Worm (Caenorhabditis elegans) whole organism, mixed stage, embryonic: ENCODE data around the gene R11G11.16.

Experiments
- M03D4.4 ChIP-seq: sonication (generic microtip); optimal IDR thresholded peaks from 2 replicates; lab custom pipeline; 2017; ENCODE audit warnings: mild to moderate bottlenecking, missing genetic modification characterization, missing compliant biosample characterization
- bed-3 ChIP-seq: fragments of 200-800 bp; sonication (Bioruptor generic); optimal IDR thresholded peaks from 3 replicates; lab custom pipeline; 2018; ENCODE audit warnings: mild to moderate bottlenecking, missing genetic modification characterization, moderate library complexity, missing compliant biosample characterization
- blmp-1 ChIP-seq: fragments of 150-350 bp; optimal IDR thresholded peaks from 2 replicates; lab custom pipeline; 2014; ENCODE audit warnings: missing biosample characterization, missing genetic modification characterization
- ceh-43 ChIP-seq: fragments of 200-800 bp; sonication (Bioruptor generic); optimal IDR thresholded peaks from 2 replicates; lab custom pipeline; 2018; ENCODE audit warnings: mild to moderate bottlenecking, missing genetic modification characterization, moderate library complexity, missing compliant biosample characterization
- ceh-83 ChIP-seq: fragments of 200-800 bp; sonication (Bioruptor generic); optimal IDR thresholded peaks from 2 replicates; lab custom pipeline; 2018; ENCODE audit warnings: mild to moderate bottlenecking, missing genetic modification characterization, missing compliant biosample characterization
- ces-1 ChIP-seq: fragments of 150-350 bp; optimal IDR thresholded peaks from 2 replicates; lab custom pipeline; 2014; ENCODE audit warnings: missing biosample characterization, missing genetic modification reagents, missing genetic modification characterization
- cnd-1 ChIP-seq: fragments of 200-800 bp; sonication (Bioruptor generic); optimal IDR thresholded peaks from 2 replicates; lab custom pipeline; 2018; ENCODE audit warnings: mild to moderate bottlenecking, missing genetic modification characterization, missing compliant biosample characterization
- elt-1 ChIP-seq: sonication (generic microtip); optimal IDR thresholded peaks from 2 replicates; lab custom pipeline; 2017; ENCODE audit warnings: missing genetic modification characterization, mild to moderate bottlenecking, missing compliant biosample characterization, antibody characterized with exemption, moderate library complexity, borderline replicate concordance; ENCODE audit not compliant: insufficient read depth
- ham-2 ChIP-seq: fragments of 200-800 bp; sonication (Bioruptor generic); optimal IDR thresholded peaks from 2 replicates; lab custom pipeline; 2018; ENCODE audit warnings: mild to moderate bottlenecking, missing genetic modification characterization, missing compliant biosample characterization
- hlh-1 ChIP-seq: fragments of 150-350 bp; optimal IDR thresholded peaks from 2 replicates; lab custom pipeline; 2014; ENCODE audit warnings: missing biosample characterization, missing genetic modification reagents, missing genetic modification characterization
- lin-13 ChIP-seq: fragments of 150-350 bp; optimal IDR thresholded peaks from 2 replicates; lab custom pipeline; 2014; ENCODE audit warnings: missing biosample characterization, missing genetic modification characterization
- lin-32 ChIP-seq: fragments of 200-800 bp; sonication (Bioruptor generic); optimal IDR thresholded peaks from 2 replicates; lab custom pipeline; 2018; ENCODE audit warnings: mild to moderate bottlenecking, missing genetic modification characterization, missing compliant biosample characterization
- lsy-2 ChIP-seq: fragments of 150-350 bp; optimal IDR thresholded peaks from 2 replicates; lab custom pipeline; 2014; ENCODE audit warnings: missing biosample characterization, missing genetic modification characterization
- mab-5 ChIP-seq: fragments of 150-350 bp; optimal IDR thresholded peaks from 2 replicates; lab custom pipeline; 2014; ENCODE audit warnings: missing biosample characterization, missing genetic modification characterization
- mep-1 ChIP-seq: fragments of 150-350 bp; optimal IDR thresholded peaks from 2 replicates; lab custom pipeline; 2017; ENCODE audit warnings: missing biosample characterization, missing genetic modification reagents, missing genetic modification characterization, inconsistent platforms
- mls-2 ChIP-seq: sonication (generic microtip); optimal IDR thresholded peaks from 2 replicates; lab custom pipeline; 2016; ENCODE audit warnings: mild to moderate bottlenecking, missing genetic modification characterization, moderate library complexity, missing compliant biosample characterization
- nhr-12 ChIP-seq: fragments of 150-350 bp; optimal IDR thresholded peaks from 2 replicates; lab custom pipeline; 2014; ENCODE audit warnings: missing biosample characterization, missing genetic modification characterization
- nhr-2 ChIP-seq: fragments of 150-350 bp; optimal IDR thresholded peaks from 2 replicates; lab custom pipeline; 2014; ENCODE audit warnings: missing biosample characterization, missing genetic modification characterization
- nhr-237 ChIP-seq: fragments of 150-350 bp; optimal IDR thresholded peaks from 2 replicates; lab custom pipeline; 2014; ENCODE audit warnings: missing biosample characterization, missing genetic modification characterization
- nhr-28 ChIP-seq: fragments of 150-350 bp; optimal IDR thresholded peaks from 2 replicates; lab custom pipeline; 2014; ENCODE audit warnings: missing biosample characterization, missing genetic modification characterization
- nhr-76 ChIP-seq: sonication (generic microtip); optimal IDR thresholded peaks from 2 replicates; lab custom pipeline; 2017; ENCODE audit warnings: missing biosample characterization, missing genetic modification characterization
- pha-4 ChIP-seq: fragments of 150-350 bp; optimal IDR thresholded peaks from 2 replicates; lab custom pipeline; 2018; ENCODE audit warnings: missing biosample characterization, missing genetic modification reagents, missing genetic modification characterization
- sem-2 ChIP-seq: fragments of 200-800 bp; sonication (Bioruptor generic); optimal IDR thresholded peaks from 2 replicates; lab custom pipeline; 2018; ENCODE audit warnings: mild to moderate bottlenecking, missing genetic modification characterization, missing compliant biosample characterization
- snpc-4 ChIP-seq: fragments of 150-350 bp; optimal IDR thresholded peaks from 2 replicates; lab custom pipeline; 2014; ENCODE audit warnings: missing biosample characterization, missing genetic modification characterization
- sptf-1 ChIP-seq: sonication (generic microtip); optimal IDR thresholded peaks from 2 replicates; lab custom pipeline; 2017; ENCODE audit warnings: mild to moderate bottlenecking, missing genetic modification characterization, moderate library complexity, missing compliant biosample characterization
- unc-120 ChIP-seq: sonication (generic microtip); optimal IDR thresholded peaks from 2 replicates; lab custom pipeline; 2017; ENCODE audit warnings: missing genetic modification characterization, missing compliant biosample characterization; ENCODE audit not compliant: poor library complexity, severe bottlenecking
- unc-39 ChIP-seq: fragments of 150-350 bp; optimal IDR thresholded peaks from 2 replicates; lab custom pipeline; 2014; ENCODE audit warnings: missing biosample characterization, missing genetic modification characterization
- zip-8 ChIP-seq: fragments of 150-350 bp; optimal IDR thresholded peaks from 2 replicates; lab custom pipeline; 2014; ENCODE audit warnings: missing biosample characterization, missing genetic modification characterization
- ztf-11 ChIP-seq: fragments of 150-350 bp; optimal IDR thresholded peaks from 2 replicates; lab custom pipeline; 2014; ENCODE audit warnings: missing biosample characterization, missing genetic modification characterization

Gene R11G11.16

DNA sequence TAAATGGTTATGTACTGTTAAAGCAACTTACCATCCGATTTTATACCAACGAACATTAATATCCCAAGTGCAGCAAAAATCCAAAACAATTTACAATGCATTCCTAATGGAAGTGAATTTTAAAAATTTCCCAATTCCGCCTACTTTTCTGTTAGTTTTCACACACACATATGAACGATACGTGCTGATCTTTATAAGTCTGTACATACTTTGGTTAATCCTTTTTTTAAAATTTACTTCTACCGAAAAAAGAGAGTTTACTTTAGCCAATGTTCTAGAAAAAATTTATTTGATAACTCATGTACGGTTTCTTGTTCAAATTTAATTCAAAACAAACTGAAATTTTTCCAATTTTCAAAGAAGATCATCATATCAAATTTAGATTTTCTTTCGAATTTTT is at the start of gene R11G11.16:
Gene R11G11.16, minus strand, starts transcription at position 101 of the 400 bp plus-strand sequence.
- TF ChIP-seq nhr-12 (tag; lab: Kevin White, UChicago) (no peak), lin-32 (GFP tag; lab: Kevin White, UChicago) (no peak), sem-2 (GFP tag; lab: Kevin White, UChicago) (no peak), lin-13 (tag; lab: Kevin White, UChicago) (no peak), ceh-83 (GFP tag; lab: Kevin White, UChicago) (no peak), snpc-4 (tag; lab: Kevin White, UChicago) (no peak), nhr-237 (no peak), hlh-1 (tag; lab: Kevin White, UChicago) (no peak), pha-4 (no peak), lsy-2 (no peak), sptf-1 (tag; lab: Kevin White, UChicago) (no peak), ceh-43 (GFP tag; lab: Kevin White, UChicago) (no peak), unc-39 (tag; lab: Kevin White, UChicago) (no peak), M03D4.4 (tag; lab: Kevin White, UChicago) (no peak)

- TF ChIP-seq nhr-237 (no peak), nhr-76 (tag; lab: Kevin White, UChicago) (no peak), ceh-43 (GFP tag; lab: Kevin White, UChicago) (no peak), unc-120 (tag; lab: Kevin White, UChicago) (no peak), ces-1 (GFP tag; lab: Kevin White, UChicago) (no peak), M03D4.4 (tag; lab: Kevin White, UChicago) (no peak), nhr-2 (tag; lab: Kevin White, UChicago) (no peak)
Measured at ce11 chrV:574639-575038, 49.7 kb upstream of the R11G11.16 start, which contains the start of gene C14C6.13. TSS of gene C14C6.13 (minus strand) at chrV:574739.

ce11 chrV:568105-568504 is 43.2 kb upstream of the R11G11.16 start, which contains the start of gene sri-72:
TSS of gene sri-72 (minus strand) at chrV:568205.
- TF ChIP-seq unc-39 (tag; lab: Kevin White, UChicago) (no peak), nhr-237 (no peak), ham-2 (GFP tag; lab: Kevin White, UChicago) (no peak)

DNA sequence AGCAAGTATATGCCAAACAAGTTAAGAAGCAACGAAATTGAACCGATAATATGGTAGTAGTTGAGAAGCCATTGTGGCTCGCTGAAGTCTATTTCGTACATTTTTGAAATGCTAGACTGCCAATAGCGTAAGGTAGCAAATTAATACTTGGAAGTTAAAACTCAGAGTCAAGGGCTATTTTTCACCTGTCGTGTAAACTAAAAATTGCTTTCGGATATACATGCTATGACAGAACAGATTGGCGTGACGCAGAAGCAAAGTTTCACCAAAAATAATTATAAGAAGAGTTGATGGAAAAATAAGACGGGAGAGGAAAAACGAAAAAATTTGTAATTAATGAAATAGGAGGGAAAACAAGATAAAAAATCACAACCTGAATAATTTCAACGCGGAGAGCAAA is 41.0 kb upstream of the R11G11.16 start, which contains the start of gene sri-73:
Gene sri-73, minus strand, starts transcription at position 101 of the 400 bp plus-strand sequence.
- TF ChIP-seq ceh-83 (GFP tag; lab: Kevin White, UChicago): no peak
- TF ChIP-seq cnd-1 (tag; lab: Kevin White, UChicago): no peak
- TF ChIP-seq ztf-11 (tag; lab: Kevin White, UChicago): no peak
- no peak for TF ChIP-seq snpc-4 (tag; lab: Kevin White, UChicago)
- TF ChIP-seq nhr-12 (tag; lab: Kevin White, UChicago): no peak
- no peak for TF ChIP-seq nhr-237
- TF ChIP-seq blmp-1: no peak
- TF ChIP-seq bed-3 (GFP tag; lab: Kevin White, UChicago): no peak
- TF ChIP-seq, all 35 proteins: peak for 0

DNA sequence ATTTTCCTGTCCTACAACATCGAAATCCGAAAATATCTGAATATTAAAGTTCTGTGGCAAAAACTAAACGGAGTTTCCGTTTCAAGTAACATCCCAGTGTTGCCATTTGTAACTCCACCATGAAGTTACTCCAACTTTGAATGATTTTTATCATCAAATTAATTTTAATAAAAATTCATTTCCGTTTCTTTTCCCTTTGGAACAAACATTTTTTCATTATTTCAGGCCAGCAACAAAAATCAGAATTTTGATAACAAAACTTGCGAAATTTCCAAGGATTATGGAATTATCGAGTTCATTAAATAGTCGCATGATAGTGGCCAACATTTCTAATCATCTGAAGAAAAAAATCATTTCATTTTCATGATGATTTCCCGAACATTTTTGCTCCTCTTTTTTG is 37.9 kb upstream of the R11G11.16 start, which contains the start of gene C14C6.2:
Gene C14C6.2, plus strand, starts transcription at position 301 of the 400 bp plus-strand sequence.
- TF ChIP-seq M03D4.4 (tag; lab: Kevin White, UChicago) (no peak), cnd-1 (tag; lab: Kevin White, UChicago) (no peak), pha-4 (no peak), lsy-2 (no peak), zip-8 (tag; lab: Kevin White, UChicago) (no peak), elt-1 (tag; lab: Kevin White, UChicago) (no peak), nhr-28 (tag; lab: Kevin White, UChicago) (no peak), sem-2 (GFP tag; lab: Kevin White, UChicago) (no peak), mep-1 (tag; lab: Kevin White, UChicago) (no peak), unc-39 (tag; lab: Kevin White, UChicago) (no peak), nhr-12 (tag; lab: Kevin White, UChicago) (no peak), sptf-1 (tag; lab: Kevin White, UChicago) (no peak), ztf-11 (tag; lab: Kevin White, UChicago) (no peak), mls-2 (tag; lab: Kevin White, UChicago) (no peak), blmp-1 (no peak), mab-5 (tag; lab: Kevin White, UChicago) (no peak), nhr-2 (tag; lab: Kevin White, UChicago) (no peak), ham-2 (GFP tag; lab: Kevin White, UChicago) (no peak)
- TF ChIP-seq, all 35 proteins: peak for 0
